Fruit fly (Drosophila melanogaster) whole organism, prepupa: ENCODE results near the gene Zwilch.

Source experiments
- CG10669 ChIP-seq: fragments of 200-800 bp; sonication (Bioruptor generic); optimal IDR thresholded peaks from 3 replicates; lab custom pipeline; 2018; ENCODE audit warnings: missing biosample characterization, mild to moderate bottlenecking, missing genetic modification characterization, moderate library complexity
- CG11294 ChIP-seq: fragments of 200-800 bp; sonication (Bioruptor generic); IDR thresholded peaks from 2 replicates; pipeline ENCODE4 v1.3.6; 2022; ENCODE audit warnings: missing biosample characterization, missing genetic modification characterization
- CG16779 ChIP-seq: fragments of 200-800 bp; sonication (Bioruptor generic); optimal IDR thresholded peaks from 3 replicates; lab custom pipeline; 2017; ENCODE audit warnings: missing biosample characterization, mild to moderate bottlenecking, missing genetic modification characterization
- CG3032 ChIP-seq: fragments of 200-800 bp; optimal IDR thresholded peaks from 2 replicates; lab custom pipeline; 2019; ENCODE audit warnings: missing biosample characterization, mild to moderate bottlenecking, missing genetic modification characterization, moderate library complexity
- CG31627 ChIP-seq: fragments of 200-800 bp; sonication (Bioruptor generic); optimal IDR thresholded peaks from 3 replicates; lab custom pipeline; 2016; ENCODE audit warnings: missing biosample characterization, missing genetic modification characterization
- CG3919 ChIP-seq: fragments of 200-800 bp; sonication (Bioruptor generic); optimal IDR thresholded peaks from 3 replicates; lab custom pipeline; 2016; ENCODE audit warnings: missing biosample characterization, missing genetic modification characterization
- CG6854 ChIP-seq: fragments of 200-800 bp; sonication (Bioruptor generic); optimal IDR thresholded peaks from 2 replicates; lab custom pipeline; 2017; ENCODE audit warnings: missing biosample characterization, mild to moderate bottlenecking, missing genetic modification characterization
- Lpt ChIP-seq: fragments of 200-800 bp; sonication (Bioruptor generic); optimal IDR thresholded peaks from 3 replicates; lab custom pipeline; 2016; ENCODE audit warnings: missing biosample characterization, missing genetic modification characterization
- Sox102F ChIP-seq: fragments of 200-800 bp; sonication (Bioruptor generic); optimal IDR thresholded peaks from 2 replicates; lab custom pipeline; 2016; ENCODE audit warnings: missing biosample characterization, mild to moderate bottlenecking, missing genetic modification characterization
- achi ChIP-seq: fragments of 200-800 bp; sonication (Bioruptor generic); optimal IDR thresholded peaks from 3 replicates; lab custom pipeline; 2016; ENCODE audit warnings: missing biosample characterization, missing genetic modification characterization
- ss ChIP-seq, 2 experiments: fragments of 200-800 bp; sonication (Bioruptor generic); optimal IDR thresholded peaks; 2 replicates in 1 of 2; 3 replicates in 1 of 2; lab custom pipeline; 2017 to 2018; ENCODE audit warnings: mild to moderate bottlenecking in 2 of 2, missing biosample characterization in 2 of 2, missing genetic modification characterization in 2 of 2, moderate library complexity in 1 of 2
- svp ChIP-seq: fragments of 200-800 bp; sonication (Bioruptor generic); peaks from one replicate; lab custom pipeline; 2016; ENCODE audit warnings: missing biosample characterization, missing genetic modification characterization

- TF ChIP-seq CG10669 (GFP tag; lab: Kevin White, UChicago): no peak
- no peak for TF ChIP-seq CG3919
- no peak for TF ChIP-seq Sox102F (GFP tag; lab: Kevin White, UChicago)
- no peak for TF ChIP-seq svp (GFP tag; lab: Kevin White, UChicago)
- no peak for TF ChIP-seq achi (GFP tag; lab: Kevin White, UChicago)
- TF ChIP-seq Lpt (GFP tag; lab: Kevin White, UChicago): no peak
- TF ChIP-seq CG11294 (GFP tag; lab: Robert Waterston, UW): no peak
- TF ChIP-seq CG6854 (GFP tag; lab: Kevin White, UChicago): no peak
- no peak for TF ChIP-seq ss (GFP tag; optimal IDR thresholded peaks at IDR 0.05; lab: Kevin White, UChicago)
- no peak for TF ChIP-seq CG16779 (tag; lab: Kevin White, UChicago)
- no peak for TF ChIP-seq CG31627 (GFP tag; lab: Kevin White, UChicago)
- no peak for TF ChIP-seq CG3032 (tag; lab: Kevin White, UChicago)
Measured at dm6 chr3R:31241109-31241508, 27.9 kb upstream of the Zwilch start.
